Fruit fly (Drosophila melanogaster) whole organism, wandering third instar larva: ENCODE results near the gene Idh3b.

Source experiments
- Abd-B ChIP-seq: fragments of >200 bp; optimal IDR thresholded peaks from 2 replicates; lab custom pipeline; 2017; ENCODE audit warnings: missing biosample characterization, missing genetic modification characterization
- CG32264 ChIP-seq: fragments of 200-800 bp; sonication (Bioruptor generic); optimal IDR thresholded peaks from 2 replicates; lab custom pipeline; 2016; ENCODE audit warnings: missing biosample characterization, missing genetic modification characterization
- CG9705 ChIP-seq: fragments of 200-800 bp; sonication (Bioruptor generic); optimal IDR thresholded peaks from 2 replicates; lab custom pipeline; 2018; ENCODE audit warnings: missing biosample characterization, mild to moderate bottlenecking, missing genetic modification characterization
- CrebA ChIP-seq: fragments of 200-800 bp; sonication (Bioruptor generic); optimal IDR thresholded peaks from 2 replicates; lab custom pipeline; 2016; ENCODE audit warnings: missing biosample characterization, mild to moderate bottlenecking, missing genetic modification characterization, borderline replicate concordance
- Dfd ChIP-seq: fragments of >200 bp; optimal IDR thresholded peaks from 2 replicates; lab custom pipeline; 2017; ENCODE audit warnings: missing biosample characterization, missing genetic modification characterization
- Dif ChIP-seq: fragments of 200-275, 200-300 bp; sonication (Bioruptor generic); optimal IDR thresholded peaks from 2 replicates; lab custom pipeline; 2018; ENCODE audit warnings: missing biosample characterization, missing genetic modification characterization; ENCODE audit not compliant: partially characterized antibody
- GATAd ChIP-seq: sonication (Bioruptor generic); optimal IDR thresholded peaks from 2 replicates; lab custom pipeline; 2016; ENCODE audit warnings: missing biosample characterization, missing genetic modification characterization
- HLH106 ChIP-seq: fragments of 200-800 bp; optimal IDR thresholded peaks from 3 replicates; lab custom pipeline; 2019; ENCODE audit warnings: missing biosample characterization, mild to moderate bottlenecking, missing genetic modification characterization, moderate library complexity
- Hnf4 ChIP-seq: fragments of 200-800 bp; sonication (Bioruptor generic); optimal IDR thresholded peaks from 2 replicates; lab custom pipeline; 2016; ENCODE audit warnings: missing biosample characterization, mild to moderate bottlenecking, missing genetic modification characterization
- Hr78 ChIP-seq: fragments of >200 bp; optimal IDR thresholded peaks from 2 replicates; lab custom pipeline; 2017; ENCODE audit warnings: missing biosample characterization, missing genetic modification characterization
- Hr83 ChIP-seq: fragments of 200-300 bp; sonication (Bioruptor generic); optimal IDR thresholded peaks from 2 replicates; lab custom pipeline; 2016; ENCODE audit warnings: missing biosample characterization, mild to moderate bottlenecking, missing genetic modification characterization, moderate library complexity; ENCODE audit not compliant: poor library complexity, severe bottlenecking
- Jra ChIP-seq: sonication (Bioruptor generic); optimal IDR thresholded peaks from 2 replicates; lab custom pipeline; 2016; ENCODE audit warnings: missing biosample characterization, missing genetic modification characterization
- Mio ChIP-seq: sonication (Bioruptor generic); optimal IDR thresholded peaks from 2 replicates; lab custom pipeline; 2016; ENCODE audit warnings: missing biosample characterization, missing genetic modification characterization
- Myc ChIP-seq: fragments of >200 bp; optimal IDR thresholded peaks from 2 replicates; lab custom pipeline; 2017
- N ChIP-seq: fragments of >200 bp; optimal IDR thresholded peaks from 2 replicates; lab custom pipeline; 2018; ENCODE audit warnings: missing biosample characterization, missing external identifiers, missing genetic modification characterization
- OdsH ChIP-seq: fragments of 200-800 bp; sonication (Bioruptor generic); optimal IDR thresholded peaks from 2 replicates; lab custom pipeline; 2016; ENCODE audit warnings: missing biosample characterization, mild to moderate bottlenecking, missing genetic modification characterization
- Rel ChIP-seq, 2 experiments: fragments of 200-800 bp; sonication (Bioruptor generic) in 1 of 2; optimal IDR thresholded peaks; 2 replicates in 1 of 2; 3 replicates in 1 of 2; lab custom pipeline; 2016 to 2019; ENCODE audit warnings: mild to moderate bottlenecking in 2 of 2, missing biosample characterization in 2 of 2, missing genetic modification characterization in 2 of 2, moderate library complexity in 1 of 2
- Sp1 ChIP-seq: fragments of 200-800 bp; sonication (Bioruptor generic); optimal IDR thresholded peaks from 3 replicates; lab custom pipeline; 2019; ENCODE audit warnings: missing biosample characterization, mild to moderate bottlenecking, missing genetic modification characterization, moderate library complexity
- Vsx2 ChIP-seq: fragments of 200-300, 225-300 bp; sonication (Bioruptor generic); optimal IDR thresholded peaks from 2 replicates; lab custom pipeline; 2018; ENCODE audit warnings: missing biosample characterization, missing genetic modification characterization; ENCODE audit not compliant: partially characterized antibody
- br ChIP-seq: fragments of 200-800 bp; sonication (Bioruptor generic); optimal IDR thresholded peaks from 2 replicates; lab custom pipeline; 2016; ENCODE audit warnings: missing biosample characterization, missing genetic modification characterization
- brk ChIP-seq: fragments of 200-800 bp; sonication (Bioruptor generic); optimal IDR thresholded peaks from 2 replicates; lab custom pipeline; 2016; ENCODE audit warnings: missing biosample characterization, mild to moderate bottlenecking, missing genetic modification characterization
- dl ChIP-seq, 2 experiments: fragments of 175-275, 200-275 bp in 1 of 2; fragments of 200-275 bp in 1 of 2; sonication (Bioruptor generic); optimal IDR thresholded peaks; lab custom pipeline; 2018; ENCODE audit warnings: mild to moderate bottlenecking in 2 of 2, missing biosample characterization in 2 of 2, missing genetic modification characterization in 2 of 2, moderate library complexity in 2 of 2; ENCODE audit not compliant: partially characterized antibody in 2 of 2, insufficient read depth in 1 of 2
- dmrt93B ChIP-seq: fragments of 200-800 bp; sonication (Bioruptor generic); optimal IDR thresholded peaks from 2 replicates; lab custom pipeline; 2018; ENCODE audit warnings: missing biosample characterization, mild to moderate bottlenecking, missing genetic modification characterization
- dsf ChIP-seq: sonication (Bioruptor generic); optimal IDR thresholded peaks from 2 replicates; lab custom pipeline; 2016; ENCODE audit warnings: missing biosample characterization, missing genetic modification characterization, borderline replicate concordance
- ey ChIP-seq: fragments of 200-800 bp; sonication (Bioruptor generic); optimal IDR thresholded peaks from 2 replicates; lab custom pipeline; 2016; ENCODE audit warnings: missing biosample characterization, missing genetic modification characterization
- foxo ChIP-seq, 2 experiments: fragments of 200-800 bp; sonication (Bioruptor generic); optimal IDR thresholded peaks; 2 replicates in 1 of 2; 3 replicates in 1 of 2; lab custom pipeline; 2016 to 2017; ENCODE audit warnings: missing biosample characterization in 2 of 2, missing genetic modification characterization in 2 of 2
- fru ChIP-seq: fragments of 200-800 bp; sonication (Bioruptor generic); optimal IDR thresholded peaks from 3 replicates; lab custom pipeline; 2016; ENCODE audit warnings: missing biosample characterization, mild to moderate bottlenecking, missing genetic modification characterization
- h ChIP-seq: fragments of 200-800 bp; sonication (Bioruptor generic); optimal IDR thresholded peaks from 3 replicates; lab custom pipeline; 2016; ENCODE audit warnings: missing biosample characterization, mild to moderate bottlenecking, missing genetic modification characterization
- jim ChIP-seq: fragments of 175-275, 200-325 bp; sonication (Bioruptor generic); optimal IDR thresholded peaks from 2 replicates; lab custom pipeline; 2016; ENCODE audit warnings: missing biosample characterization, mild to moderate bottlenecking, missing genetic modification characterization
- lola ChIP-seq: fragments of >200 bp; optimal IDR thresholded peaks from 2 replicates; lab custom pipeline; 2017; ENCODE audit warnings: missing biosample characterization, missing genetic modification characterization
- pan ChIP-seq: fragments of >200 bp; optimal IDR thresholded peaks from 2 replicates; lab custom pipeline; 2017
- psq ChIP-seq: fragments of 200-800 bp; sonication (Bioruptor generic); optimal IDR thresholded peaks from 3 replicates; lab custom pipeline; 2017; ENCODE audit warnings: missing biosample characterization, mild to moderate bottlenecking, missing genetic modification characterization, moderate library complexity
- rgr ChIP-seq: fragments of 200-800 bp; sonication (Bioruptor generic); optimal IDR thresholded peaks from 3 replicates; lab custom pipeline; 2016; ENCODE audit warnings: missing biosample characterization, mild to moderate bottlenecking, missing genetic modification characterization
- sage ChIP-seq: fragments of 200-800 bp; sonication (Bioruptor generic); optimal IDR thresholded peaks from 2 replicates; lab custom pipeline; 2016; ENCODE audit warnings: missing biosample characterization, mild to moderate bottlenecking, missing genetic modification characterization
- sv ChIP-seq: fragments of 200-800 bp; sonication (Bioruptor generic); optimal IDR thresholded peaks from 3 replicates; lab custom pipeline; 2016; ENCODE audit warnings: missing biosample characterization, missing genetic modification characterization
- tai ChIP-seq: sonication (Bioruptor generic); optimal IDR thresholded peaks from 2 replicates; lab custom pipeline; 2016; ENCODE audit warnings: missing biosample characterization, missing genetic modification characterization
- usp ChIP-seq: fragments of >200 bp; optimal IDR thresholded peaks from 2 replicates; lab custom pipeline; 2017; ENCODE audit warnings: missing biosample characterization, missing genetic modification characterization
- woc ChIP-seq: sonication (Bioruptor generic); optimal IDR thresholded peaks from 2 replicates; lab custom pipeline; 2016; ENCODE audit warnings: missing biosample characterization, mild to moderate bottlenecking, missing genetic modification characterization

Gene Idh3b

DNA sequence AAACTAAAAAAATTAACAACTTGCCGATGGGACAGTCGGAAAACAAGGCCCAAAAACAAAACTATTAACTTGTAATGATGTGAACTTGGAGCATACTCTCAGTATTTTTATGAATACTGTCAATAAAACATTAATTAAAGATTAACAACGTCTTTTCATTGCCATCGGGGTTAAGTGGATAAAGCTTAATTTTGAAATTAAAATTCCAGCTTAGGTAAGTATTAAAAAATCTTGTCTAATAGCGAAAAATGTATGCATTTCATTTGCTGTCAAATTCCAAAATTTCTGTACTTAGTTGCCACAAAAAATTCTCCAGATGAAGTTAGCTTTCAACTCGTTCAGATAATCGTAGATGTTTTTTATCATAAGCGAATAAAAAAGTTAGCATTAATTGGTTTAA lies 4.8 kb downstream of the Idh3b start, which contains the start of gene Theg:
Gene Theg, plus strand, starts transcription at position 301 of the 400 bp plus-strand sequence.
- TF ChIP-seq HLH106 (tag; lab: Kevin White, UChicago) (no peak), Rel (GFP tag; optimal IDR thresholded peaks at IDR 0.05; lab: Kevin White, UChicago) (no peak), Rel (tag; optimal IDR thresholded peaks at IDR 0.05; lab: Kevin White, UChicago) (no peak), pan (lab: Kevin White, UChicago) (no peak), brk (GFP tag; lab: Kevin White, UChicago) (no peak), CG32264 (GFP tag; lab: Kevin White, UChicago) (no peak), usp (GFP tag; lab: Kevin White, UChicago) (no peak), psq (GFP tag; lab: Kevin White, UChicago) (no peak)

- no peak for TF ChIP-seq Rel (GFP tag; optimal IDR thresholded peaks at IDR 0.05; lab: Kevin White, UChicago)
- TF ChIP-seq Rel (tag; optimal IDR thresholded peaks at IDR 0.05; lab: Kevin White, UChicago): peak; percentile 84
- no peak for TF ChIP-seq Myc (lab: Kevin White, UChicago)
Observed at dm6 chr3R:22003508-22003907, 15.7 kb downstream of the Idh3b start.

dm6 chr3R:21999641-22000040 lies 19.5 kb downstream of the Idh3b start:
- TF ChIP-seq pan (lab: Kevin White, UChicago) (no peak), dsf (GFP tag; lab: Kevin White, UChicago) (no peak), brk (GFP tag; lab: Kevin White, UChicago) (no peak)

DNA sequence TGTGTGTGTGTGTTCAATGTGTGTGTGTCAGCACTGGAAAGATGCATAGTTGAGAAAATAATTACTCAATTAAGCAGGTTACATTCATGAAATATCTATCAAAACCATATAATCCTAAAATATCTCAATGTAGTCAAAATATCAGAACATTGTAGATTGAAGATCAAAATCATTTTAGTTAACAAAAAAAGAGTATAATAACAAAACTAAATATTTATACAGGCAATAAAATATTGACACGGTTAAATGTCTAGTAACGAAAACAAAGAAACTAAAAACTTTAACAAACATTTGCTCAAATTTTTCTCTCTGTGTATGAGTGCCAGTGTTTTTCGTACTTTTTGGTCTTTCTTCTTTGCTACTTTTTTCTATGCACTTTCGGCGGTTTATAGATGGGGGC lies 20.3 kb downstream of the Idh3b start:
- TF ChIP-seq woc (GFP tag; lab: Kevin White, UChicago) (no peak), CG32264 (GFP tag; lab: Kevin White, UChicago) (no peak), lola (no peak), Dif (no peak), fru (GFP tag; lab: Kevin White, UChicago) (peak; percentile 16), CG9705 (GFP tag; lab: Kevin White, UChicago) (no peak)

DNA sequence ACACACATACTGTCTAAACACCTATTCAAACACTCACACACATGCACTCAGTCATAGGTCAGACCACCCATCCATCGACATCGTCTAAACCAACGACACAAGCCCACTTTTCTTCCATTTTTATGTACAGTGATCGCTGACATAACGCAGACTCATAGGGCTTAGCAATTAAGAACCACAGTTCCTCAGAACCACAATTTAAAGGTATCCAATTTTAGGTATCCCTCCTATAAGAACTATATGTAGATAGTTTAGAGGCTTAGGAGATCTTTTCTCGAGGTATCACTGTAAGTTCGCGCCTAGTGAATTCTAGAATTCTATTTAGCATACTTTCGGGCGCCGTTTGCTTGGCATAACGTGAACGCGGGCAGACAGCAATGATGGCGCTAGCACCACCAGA lies 26.3 kb downstream of the Idh3b start:
- TF ChIP-seq Mio (GFP tag; lab: Kevin White, UChicago) (no peak), Vsx2 (GFP tag; lab: Kevin White, UChicago) (no peak), dmrt93B (GFP tag; lab: Kevin White, UChicago) (no peak), jim (GFP tag; lab: Kevin White, UChicago) (no peak), sage (GFP tag; lab: Kevin White, UChicago) (no peak), Jra (GFP tag; lab: Kevin White, UChicago) (no peak), brk (GFP tag; lab: Kevin White, UChicago) (no peak), Dif (no peak), br (no peak), Sp1 (GFP tag; lab: Kevin White, UChicago) (no peak), Abd-B (GFP tag; lab: Kevin White, UChicago) (no peak), CrebA (no peak), Rel (GFP tag; optimal IDR thresholded peaks at IDR 0.05; lab: Kevin White, UChicago) (no peak), Rel (tag; optimal IDR thresholded peaks at IDR 0.05; lab: Kevin White, UChicago) (no peak), Dfd (GFP tag; lab: Kevin White, UChicago) (no peak), OdsH (GFP tag; lab: Kevin White, UChicago) (no peak), woc (GFP tag; lab: Kevin White, UChicago) (no peak), h (GFP tag; lab: Kevin White, UChicago) (peak; percentile 19), HLH106 (tag; lab: Kevin White, UChicago) (peak; percentile 24), Hr78 (GFP tag; lab: Kevin White, UChicago) (no peak), CG9705 (GFP tag; lab: Kevin White, UChicago) (no peak), GATAd (no peak), tai (no peak), Myc (lab: Kevin White, UChicago) (no peak), sv (GFP tag; lab: Kevin White, UChicago) (no peak), rgr (peak; percentile 10), foxo (GFP tag; optimal IDR thresholded peaks at IDR 0.05; lab: Kevin White, UChicago) (peak in 1 of 2 experiments; percentile 7), pan (lab: Kevin White, UChicago) (no peak), N (GFP tag; lab: Kevin White, UChicago) (no peak), usp (GFP tag; lab: Kevin White, UChicago) (no peak), dl (GFP tag; optimal IDR thresholded peaks at IDR 0.05; lab: Kevin White, UChicago; ENCODE audit: insufficient read depth in 1 of 2, partially characterized antibody in 2 of 2) (no peak), ey (peak; percentile 42), lola (no peak), Hnf4 (GFP tag; lab: Kevin White, UChicago) (no peak), psq (GFP tag; lab: Kevin White, UChicago) (no peak), Hr83 (GFP tag; lab: Kevin White, UChicago) (no peak), fru (GFP tag; lab: Kevin White, UChicago) (peak; percentile 9), CG32264 (GFP tag; lab: Kevin White, UChicago) (no peak), dsf (GFP tag; lab: Kevin White, UChicago) (no peak)
